Fruit fly (Drosophila melanogaster): ENCODE measurements around the gene Polr3H.

Polr3H gene

dm6 chr3L:11625634-11626175 is 22.9 kb upstream of the Polr3H start, which contains the start of gene CG6083:
CG6083 (minus strand) TSS chr3L:11626125.
- TF ChIP-seq pan (optimal IDR thresholded peaks at IDR 0.05) (no peak), psq (optimal IDR thresholded peaks at IDR 0.05) (no peak), usp (GFP tag; optimal IDR thresholded peaks at IDR 0.05) (no peak), CG8478 (optimal IDR thresholded peaks at IDR 0.05) (no peak), Dll (optimal IDR thresholded peaks at IDR 0.05) (no peak), EcR (GFP tag; optimal IDR thresholded peaks at IDR 0.05) (no peak)

DNA sequence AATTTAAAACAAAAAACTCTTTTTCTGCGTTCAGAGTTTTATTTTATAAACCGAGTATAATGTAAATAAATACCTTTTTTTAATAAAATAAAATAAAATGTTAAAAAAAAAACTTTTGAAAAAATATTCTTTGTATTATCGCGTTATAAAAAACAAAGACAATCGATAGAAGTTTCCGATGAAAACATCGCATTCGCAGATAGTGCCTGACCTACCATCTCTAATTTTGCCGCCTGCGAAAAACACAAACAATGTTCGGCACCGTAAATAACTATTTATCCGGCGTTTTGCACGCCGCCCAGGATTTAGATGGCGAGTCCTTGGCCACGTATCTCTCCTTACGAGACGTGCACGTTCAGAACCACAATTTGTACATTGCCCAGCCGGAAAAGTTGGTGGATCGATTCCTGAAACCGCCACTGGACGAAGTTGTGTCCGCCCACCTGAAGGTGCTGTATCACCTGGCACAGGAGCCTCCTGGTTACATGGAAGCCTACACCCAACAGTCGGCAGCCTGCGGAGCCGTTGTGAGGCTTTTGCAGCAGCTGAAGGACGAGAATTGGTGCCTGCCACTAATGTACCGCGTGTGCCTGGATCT is 22.2 kb upstream of the Polr3H start, which contains the start of gene PCID2:
PCID2 (plus strand) TSS at position 213 of the 598 bp plus-strand sequence.
- TF ChIP-seq psq (optimal IDR thresholded peaks at IDR 0.05): no peak
- no peak for TF ChIP-seq Dll (optimal IDR thresholded peaks at IDR 0.05)
- no peak for TF ChIP-seq pan (optimal IDR thresholded peaks at IDR 0.05)
- no peak for TF ChIP-seq CG8478 (optimal IDR thresholded peaks at IDR 0.05)
- TF ChIP-seq EcR (GFP tag; optimal IDR thresholded peaks at IDR 0.05): no peak
- TF ChIP-seq usp (GFP tag; optimal IDR thresholded peaks at IDR 0.05): no peak

dm6 chr3L:11627819-11628483 is 20.6 kb upstream of the Polr3H start, which contains the start of gene Apt1:
Apt1 (plus strand) TSS chr3L:11628037.
- TF ChIP-seq Dll (optimal IDR thresholded peaks at IDR 0.05): no peak
- no peak for TF ChIP-seq pan (optimal IDR thresholded peaks at IDR 0.05)
- no peak for TF ChIP-seq CG8478 (optimal IDR thresholded peaks at IDR 0.05)
- no peak for TF ChIP-seq psq (optimal IDR thresholded peaks at IDR 0.05)
- no peak for TF ChIP-seq usp (GFP tag; optimal IDR thresholded peaks at IDR 0.05)
- TF ChIP-seq EcR (GFP tag; optimal IDR thresholded peaks at IDR 0.05): no peak

DNA sequence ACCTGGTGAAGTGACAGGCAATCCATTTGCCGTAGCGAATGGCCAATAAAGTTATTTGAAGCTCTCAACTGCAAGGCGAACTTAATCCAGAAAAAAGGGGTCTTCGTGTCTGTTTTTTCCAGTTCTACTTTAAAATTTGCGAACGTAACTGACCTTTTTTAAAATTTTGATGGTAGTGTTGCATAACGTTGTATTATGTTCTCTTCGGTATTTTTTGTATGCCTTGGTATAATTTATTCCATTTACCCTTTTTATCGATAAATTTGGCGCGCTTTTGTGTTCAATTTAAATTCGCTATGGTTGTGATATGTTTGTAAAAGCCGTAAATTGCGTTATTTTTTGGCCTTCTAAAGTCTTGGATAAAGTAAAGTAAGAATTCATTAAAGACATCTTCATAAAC is 17.9 kb upstream of the Polr3H start:
- no peak for TF ChIP-seq EcR (GFP tag; optimal IDR thresholded peaks at IDR 0.05)
- no peak for TF ChIP-seq psq (optimal IDR thresholded peaks at IDR 0.05)
- TF ChIP-seq CG8478 (optimal IDR thresholded peaks at IDR 0.05): no peak
- TF ChIP-seq Dll (optimal IDR thresholded peaks at IDR 0.05): no peak
- no peak for TF ChIP-seq pan (optimal IDR thresholded peaks at IDR 0.05)
- TF ChIP-seq usp (GFP tag; optimal IDR thresholded peaks at IDR 0.05): no peak

dm6 chr3L:11631092-11631491 is 17.5 kb upstream of the Polr3H start, which contains the start of gene CG32091:
CG32091 (plus strand) TSS chr3L:11631392.
- TF ChIP-seq psq (optimal IDR thresholded peaks at IDR 0.05) (no peak), EcR (GFP tag; optimal IDR thresholded peaks at IDR 0.05) (no peak), CG8478 (optimal IDR thresholded peaks at IDR 0.05) (no peak), Dll (optimal IDR thresholded peaks at IDR 0.05) (no peak), usp (GFP tag; optimal IDR thresholded peaks at IDR 0.05) (no peak), pan (optimal IDR thresholded peaks at IDR 0.05) (no peak)

DNA sequence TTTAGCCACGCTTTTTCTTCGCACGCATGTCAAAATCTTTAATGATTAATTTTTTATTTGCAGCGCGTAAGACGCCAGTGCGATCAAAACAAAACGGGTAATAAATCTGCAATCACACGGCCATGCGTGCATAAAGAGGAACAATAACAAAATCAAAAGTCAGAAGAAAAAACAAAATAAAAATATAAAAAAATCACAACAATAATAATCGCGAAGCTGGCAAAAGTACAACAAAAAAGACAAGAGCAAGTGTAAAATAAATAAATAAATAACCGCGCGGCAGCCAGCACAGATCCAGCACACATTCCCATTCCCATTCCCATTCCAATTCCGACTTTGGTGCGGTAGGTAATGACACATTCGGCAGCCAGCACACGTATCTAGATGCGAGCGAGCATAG is 14.0 kb upstream of the Polr3H start:
- TF ChIP-seq CG8478 (optimal IDR thresholded peaks at IDR 0.05) (no peak), usp (GFP tag; optimal IDR thresholded peaks at IDR 0.05) (no peak), EcR (GFP tag; optimal IDR thresholded peaks at IDR 0.05) (no peak), psq (optimal IDR thresholded peaks at IDR 0.05) (no peak), pan (optimal IDR thresholded peaks at IDR 0.05) (no peak), Dll (optimal IDR thresholded peaks at IDR 0.05) (no peak)

DNA sequence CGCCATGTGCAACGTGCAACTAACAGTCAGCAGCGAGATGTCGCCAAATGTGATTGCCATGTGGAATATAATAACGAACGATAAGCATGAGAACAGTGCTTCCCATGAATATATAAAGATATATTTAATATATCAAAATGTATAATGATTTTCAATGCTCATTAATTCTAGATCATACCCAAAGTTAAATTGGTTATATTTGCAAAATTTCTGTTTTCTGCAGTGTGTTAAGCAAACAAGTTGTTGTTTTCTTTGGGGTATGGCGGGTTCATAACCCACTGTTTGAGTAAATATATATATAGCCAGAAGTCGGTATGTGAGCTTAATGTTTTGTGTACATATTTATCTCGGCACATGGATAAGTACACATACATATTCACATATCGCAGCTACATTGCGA is 11.7 kb upstream of the Polr3H start:
- TF ChIP-seq psq (optimal IDR thresholded peaks at IDR 0.05) (no peak), CG8478 (optimal IDR thresholded peaks at IDR 0.05) (no peak), Dll (optimal IDR thresholded peaks at IDR 0.05) (no peak), pan (optimal IDR thresholded peaks at IDR 0.05) (no peak), usp (GFP tag; optimal IDR thresholded peaks at IDR 0.05) (no peak), EcR (GFP tag; optimal IDR thresholded peaks at IDR 0.05) (no peak)

dm6 chr3L:11645933-11646332 is 2.6 kb upstream of the Polr3H start, which contains the start of gene CG6071:
CG6071 (minus strand) TSS chr3L:11646033.
- no peak for TF ChIP-seq psq (optimal IDR thresholded peaks at IDR 0.05)
- no peak for TF ChIP-seq Dll (optimal IDR thresholded peaks at IDR 0.05)
- no peak for TF ChIP-seq pan (optimal IDR thresholded peaks at IDR 0.05)
- no peak for TF ChIP-seq EcR (GFP tag; optimal IDR thresholded peaks at IDR 0.05)
- no peak for TF ChIP-seq CG8478 (optimal IDR thresholded peaks at IDR 0.05)
- no peak for TF ChIP-seq usp (GFP tag; optimal IDR thresholded peaks at IDR 0.05)

DNA sequence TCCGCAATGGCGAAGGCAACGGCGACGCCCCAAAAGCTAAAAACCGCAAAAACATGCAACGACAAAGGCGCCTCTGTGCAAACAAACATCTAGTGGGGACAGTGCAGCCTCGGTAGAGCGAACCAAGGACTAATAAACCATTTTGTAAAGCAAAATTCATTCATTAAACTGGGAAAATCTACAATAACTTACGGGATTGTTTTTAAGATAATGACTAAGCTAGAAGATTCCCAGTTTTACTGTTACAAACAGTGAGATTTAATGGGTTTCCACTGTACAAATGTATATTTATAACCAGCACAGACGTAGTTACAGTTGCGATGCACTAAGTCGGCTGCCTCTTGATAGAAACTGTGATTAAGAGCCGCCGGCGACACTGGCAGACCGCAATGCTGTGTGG is 7.6 kb downstream of the Polr3H start:
- no peak for TF ChIP-seq pan (optimal IDR thresholded peaks at IDR 0.05)
- TF ChIP-seq Dll (optimal IDR thresholded peaks at IDR 0.05): no peak
- no peak for TF ChIP-seq usp (GFP tag; optimal IDR thresholded peaks at IDR 0.05)
- no peak for TF ChIP-seq psq (optimal IDR thresholded peaks at IDR 0.05)
- TF ChIP-seq CG8478 (optimal IDR thresholded peaks at IDR 0.05): no peak
- no peak for TF ChIP-seq EcR (GFP tag; optimal IDR thresholded peaks at IDR 0.05)

DNA sequence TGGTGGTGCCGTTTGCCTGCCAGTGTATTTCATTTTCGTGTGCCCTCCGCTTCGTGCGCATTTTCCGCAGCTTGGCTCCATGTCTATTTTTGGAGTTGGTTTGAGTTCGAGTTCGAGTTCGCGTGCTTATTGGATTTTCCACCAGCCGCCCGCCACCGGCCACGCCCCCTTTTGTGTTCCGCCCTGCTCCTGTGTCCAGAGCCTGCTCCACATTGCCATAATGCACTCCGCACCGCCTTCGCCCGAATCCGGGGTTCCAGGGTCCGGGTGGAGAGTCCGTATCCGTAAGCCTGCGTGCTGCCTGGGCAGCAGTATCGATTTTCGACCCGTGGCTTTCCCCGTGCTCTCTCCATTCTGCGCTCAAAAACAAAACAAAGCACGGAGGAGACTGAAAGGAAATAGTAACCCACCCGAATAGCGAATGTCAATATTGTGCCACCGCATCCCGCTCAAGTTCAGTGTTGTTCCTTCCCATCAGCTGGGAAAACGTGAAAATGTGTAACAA is 29.8 kb downstream of the Polr3H start:
- no peak for TF ChIP-seq EcR (GFP tag; optimal IDR thresholded peaks at IDR 0.05)
- no peak for TF ChIP-seq psq (optimal IDR thresholded peaks at IDR 0.05)
- TF ChIP-seq Dll (optimal IDR thresholded peaks at IDR 0.05): no peak

DNA sequence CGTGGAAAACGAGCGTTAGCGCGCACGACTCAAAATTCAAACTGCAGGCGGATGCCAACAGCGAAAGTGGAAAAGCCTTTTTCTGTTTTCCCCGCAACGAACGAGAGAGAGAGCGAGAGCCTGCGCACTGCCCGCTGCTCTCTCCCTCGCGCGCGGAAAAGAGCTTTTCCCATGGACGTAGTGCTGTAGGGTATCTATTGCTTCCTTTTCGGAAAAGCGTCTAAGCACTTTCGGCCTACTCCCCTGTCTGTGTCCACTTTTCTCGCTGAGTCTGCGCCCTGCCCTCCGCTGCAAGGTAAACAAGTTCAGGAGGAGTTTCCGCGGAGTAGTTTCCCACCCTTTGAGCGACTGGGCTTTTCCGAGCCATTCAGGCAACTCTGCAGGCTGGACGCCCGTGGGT is 31.7 kb downstream of the Polr3H start, which contains the start of gene CG32085:
CG32085 (minus strand) TSS at position 47 of the 400 bp plus-strand sequence.
- TF ChIP-seq Dll (optimal IDR thresholded peaks at IDR 0.05): peak; percentile 60
- no peak for TF ChIP-seq psq (optimal IDR thresholded peaks at IDR 0.05)

DNA sequence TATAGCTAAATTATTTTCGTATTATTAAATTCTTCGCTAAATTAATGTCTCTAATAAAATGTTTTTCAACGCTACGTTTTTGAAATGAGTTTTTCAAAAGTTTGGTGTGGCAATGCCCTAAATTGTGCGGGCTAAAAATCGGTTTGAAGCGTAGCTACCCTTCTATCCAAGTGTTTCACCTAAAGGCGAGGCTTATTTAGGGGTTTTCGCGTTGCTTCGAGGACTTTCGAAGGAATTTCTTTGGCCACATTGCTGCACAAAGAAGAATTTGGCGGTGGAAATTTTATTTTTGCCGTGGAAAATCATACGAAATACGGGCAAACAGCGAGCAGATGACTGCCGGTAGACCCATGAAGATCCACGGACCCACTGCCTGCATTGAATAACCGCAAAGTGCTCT is 33.2 kb downstream of the Polr3H start, which contains the start of gene TfIIEalpha:
TfIIEalpha (plus strand) TSS at position 245 of the 400 bp plus-strand sequence.
- no peak for TF ChIP-seq Dll (optimal IDR thresholded peaks at IDR 0.05)
- TF ChIP-seq psq (optimal IDR thresholded peaks at IDR 0.05): no peak
- TF ChIP-seq usp (GFP tag; optimal IDR thresholded peaks at IDR 0.05): no peak
- no peak for TF ChIP-seq CG8478 (optimal IDR thresholded peaks at IDR 0.05)
- TF ChIP-seq pan (optimal IDR thresholded peaks at IDR 0.05): no peak
- TF ChIP-seq EcR (GFP tag; optimal IDR thresholded peaks at IDR 0.05): no peak

All from whole organism.